Worm (Caenorhabditis elegans) whole organism, L4 larva: ENCODE measurements around the gene C45H4.21.
A peak's percentile ranks its signal among the peaks of the same experiment; 100 is the strongest.
"Not testable (repeated sequence)": the region's sequence is repeated elsewhere in the genome, so short reads cannot be mapped to it uniquely, and the experiment has no call there.

Experiments
- D1046.2 ChIP-seq: fragments of 200-800 bp; sonication (Bioruptor generic); IDR thresholded peaks from 2 replicates; pipeline ENCODE4 v1.3.6; 2022; ENCODE audit warnings: missing genetic modification characterization, missing compliant biosample characterization
- R02D3.7 ChIP-seq: fragments of 150-350 bp; sonication (generic microtip); optimal IDR thresholded peaks from 3 replicates; lab custom pipeline; 2014; ENCODE audit warnings: missing biosample characterization, missing genetic modification characterization
- Y105C5A.15 ChIP-seq: fragments of 200-800 bp; sonication (Bioruptor generic); IDR thresholded peaks from 2 replicates; pipeline ENCODE4 v1.3.6; 2022; ENCODE audit warnings: missing genetic modification characterization, missing compliant biosample characterization
- aha-1 ChIP-seq: fragments of 150-350 bp; peaks from one replicate; lab custom pipeline; 2014; ENCODE audit warnings: missing biosample characterization, missing genetic modification characterization
- aly-2 ChIP-seq: sonication (generic microtip); optimal IDR thresholded peaks from 2 replicates; lab custom pipeline; 2018; ENCODE audit warnings: missing biosample characterization, missing genetic modification characterization
- arid-1 ChIP-seq: fragments of 200-800 bp; sonication (Bioruptor generic); conservative IDR thresholded peaks from 2 replicates; pipeline ENCODE4 v1.3.6; 2022; ENCODE audit warnings: missing genetic modification reagents, missing genetic modification characterization, missing compliant biosample characterization
- ceh-82 ChIP-seq: sonication (generic microtip); optimal IDR thresholded peaks from 2 replicates; lab custom pipeline; 2017; ENCODE audit warnings: missing biosample characterization, missing genetic modification characterization
- cey-2 ChIP-seq: sonication (generic microtip); optimal IDR thresholded peaks from 3 replicates; lab custom pipeline; 2017; ENCODE audit warnings: missing genetic modification characterization, mild to moderate bottlenecking, missing compliant biosample characterization, antibody characterized with exemption, borderline replicate concordance; ENCODE audit not compliant: insufficient read depth
- daf-16 ChIP-seq, 3 experiments: sonication (generic microtip); optimal IDR thresholded peaks; 2 replicates each; lab custom pipeline; 2016 to 2017; ENCODE audit warnings: missing genetic modification characterization in 3 of 3, missing genetic modification reagents in 3 of 3, mild to moderate bottlenecking in 2 of 3, missing compliant biosample characterization in 2 of 3, missing biosample characterization in 1 of 3, moderate library complexity in 1 of 3
- dmd-6 ChIP-seq: fragments of 200-800 bp; sonication (Bioruptor generic); IDR thresholded peaks from 2 replicates; pipeline ENCODE4 v1.3.6; 2022; ENCODE audit warnings: missing genetic modification reagents, missing genetic modification characterization, missing compliant biosample characterization
- duxl-1 ChIP-seq: sonication (generic microtip); optimal IDR thresholded peaks from 2 replicates; lab custom pipeline; 2016; ENCODE audit warnings: mild to moderate bottlenecking, missing genetic modification characterization, moderate library complexity, missing compliant biosample characterization; ENCODE audit not compliant: poor library complexity
- egl-43 ChIP-seq: fragments of 200-800 bp; sonication (Bioruptor generic); IDR thresholded peaks from 2 replicates; pipeline ENCODE4 v1.3.6; 2022; ENCODE audit warnings: missing genetic modification reagents, missing genetic modification characterization, missing compliant biosample characterization
- hif-1 ChIP-seq, 2 experiments: sonication (generic microtip); optimal IDR thresholded peaks; 2 replicates each; lab custom pipeline; 2016 to 2017; ENCODE audit warnings: missing compliant biosample characterization in 2 of 2, missing genetic modification characterization in 2 of 2, missing genetic modification reagents in 2 of 2, missing genotype in 2 of 2, mild to moderate bottlenecking in 1 of 2
- hlh-11 ChIP-seq: fragments of 200-800 bp; sonication (Bioruptor generic); optimal IDR thresholded peaks from 2 replicates; lab custom pipeline; 2018; ENCODE audit warnings: mild to moderate bottlenecking, missing genetic modification characterization, missing compliant biosample characterization
- hlh-30 ChIP-seq: sonication (generic microtip); optimal IDR thresholded peaks from 2 replicates; lab custom pipeline; 2017; ENCODE audit warnings: antibody characterized with exemption, mild to moderate bottlenecking, missing genetic modification characterization, missing compliant biosample characterization; ENCODE audit not compliant: insufficient read depth
- hmg-1.1 ChIP-seq: fragments of 200-800 bp; sonication (Bioruptor generic); IDR thresholded peaks from 2 replicates; pipeline ENCODE4 v1.3.6; 2022; ENCODE audit warnings: missing genetic modification reagents, missing genetic modification characterization, missing compliant biosample characterization
- jun-1 ChIP-seq: fragments of 150-350 bp; optimal IDR thresholded peaks from 2 replicates; lab custom pipeline; 2014; ENCODE audit warnings: missing biosample characterization, missing genetic modification reagents, missing genetic modification characterization
- lin-1 ChIP-seq: fragments of 200-800 bp; sonication (Bioruptor generic); IDR thresholded peaks from 2 replicates; pipeline ENCODE4 v1.3.6; 2022; ENCODE audit warnings: missing genetic modification reagents, missing genetic modification characterization, missing compliant biosample characterization
- lin-13 ChIP-seq: fragments of 150-350 bp; optimal IDR thresholded peaks from 2 replicates; lab custom pipeline; 2014; ENCODE audit warnings: missing biosample characterization, missing genetic modification reagents, missing genetic modification characterization
- lin-29 ChIP-seq: fragments of 200-800 bp; sonication (Bioruptor generic); IDR thresholded peaks from 2 replicates; pipeline ENCODE4 v1.3.6; 2022; ENCODE audit warnings: missing genetic modification reagents, missing genetic modification characterization, missing compliant biosample characterization
- lir-3 ChIP-seq: sonication (generic microtip); optimal IDR thresholded peaks from 2 replicates; lab custom pipeline; 2016; ENCODE audit warnings: mild to moderate bottlenecking, missing genetic modification characterization, missing compliant biosample characterization
- nhr-102 ChIP-seq: sonication (generic microtip); optimal IDR thresholded peaks from 2 replicates; lab custom pipeline; 2016; ENCODE audit warnings: mild to moderate bottlenecking, missing genetic modification characterization, moderate library complexity, missing compliant biosample characterization
- nhr-11 ChIP-seq: fragments of 150-350 bp; optimal IDR thresholded peaks from 2 replicates; lab custom pipeline; 2014; ENCODE audit warnings: missing biosample characterization, missing genetic modification characterization
- nhr-28 ChIP-seq: fragments of 150-350 bp; optimal IDR thresholded peaks from 2 replicates; lab custom pipeline; 2014; ENCODE audit warnings: missing biosample characterization, missing genetic modification characterization
- nhr-48 ChIP-seq: sonication (generic microtip); optimal IDR thresholded peaks from 2 replicates; lab custom pipeline; 2016; ENCODE audit warnings: mild to moderate bottlenecking, missing genetic modification characterization, missing compliant biosample characterization
- nhr-76 ChIP-seq: fragments of 150-350 bp; optimal IDR thresholded peaks from 2 replicates; lab custom pipeline; 2014; ENCODE audit warnings: missing biosample characterization, missing genetic modification characterization
- rbr-2 ChIP-seq: sonication (generic microtip); optimal IDR thresholded peaks from 2 replicates; lab custom pipeline; 2016; ENCODE audit warnings: missing genotype, missing genetic modification characterization, missing compliant biosample characterization
- sdz-12 ChIP-seq: fragments of 200-800 bp; sonication (Bioruptor generic); optimal IDR thresholded peaks from 2 replicates; lab custom pipeline; 2018; ENCODE audit warnings: mild to moderate bottlenecking, missing genetic modification characterization, missing compliant biosample characterization
- unc-130 ChIP-seq: sonication (generic microtip); optimal IDR thresholded peaks from 2 replicates; lab custom pipeline; 2016; ENCODE audit warnings: missing genetic modification reagents, missing genetic modification characterization, missing compliant biosample characterization
- unc-62 ChIP-seq, 3 experiments: fragments of 150-350 bp in 1 of 3; sonication (generic microtip); optimal IDR thresholded peaks in 2 of 3; peaks in 1 of 3; 1 replicate in 1 of 3; 2 replicates in 2 of 3; lab custom pipeline; 2014 to 2017; ENCODE audit warnings: missing biosample characterization in 3 of 3, missing genetic modification characterization in 3 of 3, missing genetic modification reagents in 3 of 3, missing genotype in 1 of 3
- zfp-3 ChIP-seq: fragments of 200-800 bp; sonication (Bioruptor generic); conservative IDR thresholded peaks from 2 replicates; pipeline ENCODE4 v1.3.6; 2022; ENCODE audit warnings: missing genetic modification reagents, missing genetic modification characterization, missing compliant biosample characterization
- zip-11 ChIP-seq: fragments of 200-800 bp; sonication (Bioruptor generic); IDR thresholded peaks from 2 replicates; pipeline ENCODE4 v1.3.6; 2022; ENCODE audit warnings: missing genetic modification characterization, missing compliant biosample characterization
- zip-2 ChIP-seq: fragments of 150-350 bp; optimal IDR thresholded peaks from 2 replicates; lab custom pipeline; 2014; ENCODE audit warnings: missing biosample characterization, missing genetic modification characterization

The C45H4.21 gene

DNA sequence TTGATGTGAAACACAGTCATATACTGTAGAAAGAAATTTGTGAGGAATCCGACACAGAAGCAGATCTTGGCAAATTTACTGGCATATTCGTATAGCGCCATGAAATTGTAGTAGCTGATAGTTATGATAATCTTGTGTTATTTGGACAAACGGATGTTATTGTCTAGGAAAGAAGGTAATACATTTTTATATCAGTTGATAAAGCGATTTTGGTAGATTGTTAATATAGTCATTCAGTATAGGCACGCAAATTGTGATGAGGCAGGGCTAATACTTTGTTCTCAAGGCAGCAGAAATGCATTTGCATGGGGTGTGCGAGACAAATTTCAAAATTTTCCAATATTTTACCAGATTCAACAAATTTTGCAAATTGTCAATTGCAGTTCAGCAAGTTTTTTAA is 3.3 kb downstream of the C45H4.21 start, which contains the start of gene str-52:
Gene str-52, minus strand, starts transcription at position 101 of the 400 bp plus-strand sequence.
- no peak for TF ChIP-seq zip-2 (tag; lab: Kevin White, UChicago)
- no peak for TF ChIP-seq nhr-48 (tag; lab: Kevin White, UChicago)
- TF ChIP-seq nhr-102, result no peak
- no peak for TF ChIP-seq lir-3 (tag; lab: Kevin White, UChicago)
- TF ChIP-seq Y105C5A.15 (GFP tag; lab: Robert Waterston, UW), result no peak
- no peak for TF ChIP-seq lin-13 (GFP tag; lab: Kevin White, UChicago)
- TF ChIP-seq jun-1, result no peak
- TF ChIP-seq rbr-2 (tag; lab: Kevin White, UChicago), result no peak
- no peak for TF ChIP-seq D1046.2 (GFP tag; lab: Robert Waterston, UW)
- no peak for TF ChIP-seq hlh-11 (tag; lab: Kevin White, UChicago)
- no peak for TF ChIP-seq arid-1
- no peak for TF ChIP-seq sdz-12

DNA sequence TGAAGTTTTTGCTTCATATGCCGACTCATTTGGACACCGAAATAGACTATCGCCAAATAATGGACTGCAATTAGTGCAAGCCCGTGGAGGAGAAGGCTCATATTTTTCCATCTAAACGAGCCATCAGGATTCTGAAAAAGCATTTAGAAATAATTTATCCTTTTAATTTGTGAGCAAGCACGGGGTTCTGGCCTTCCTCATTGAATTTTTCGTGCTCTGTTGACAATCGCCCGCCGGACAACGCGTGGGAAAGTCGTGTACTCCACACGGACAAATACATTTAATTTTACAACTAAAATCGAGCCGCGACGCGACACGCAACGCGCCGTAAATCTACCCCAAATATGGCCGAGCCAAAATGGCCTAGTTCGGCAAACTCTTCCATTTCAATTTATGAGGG is 4.9 kb downstream of the C45H4.21 start, which contains the start of gene F22F7.12:
Gene F22F7.12, minus strand, starts transcription at position 101 of the 400 bp plus-strand sequence.
- not testable (repeated sequence) for TF ChIP-seq zfp-3 (GFP tag; lab: Robert Waterston, UW); aly-2 (tag; lab: Kevin White, UChicago); hif-1 (tag; optimal IDR thresholded peaks at IDR 0.05; lab: Kevin White, UChicago)

DNA sequence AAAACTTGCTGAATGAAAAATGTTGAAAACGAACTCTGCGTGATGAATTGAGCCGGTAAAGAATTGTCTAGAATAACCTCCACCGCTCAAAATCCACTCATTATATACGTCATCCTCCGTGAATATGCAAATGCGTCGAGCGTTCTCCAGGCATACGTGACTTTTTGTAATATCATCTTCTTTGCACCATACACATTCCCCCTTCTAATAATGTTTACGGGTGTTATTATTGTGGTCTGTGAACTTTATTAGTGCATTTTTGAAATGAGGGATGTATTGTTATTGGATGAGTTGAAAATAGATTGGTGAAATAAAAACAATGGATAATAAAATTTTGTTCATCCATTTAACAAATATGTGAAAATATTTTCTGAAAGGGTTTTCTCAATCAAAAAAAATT is 9.4 kb downstream of the C45H4.21 start, which contains the start of gene F22F7.7:
Gene F22F7.7, minus strand, starts transcription at position 125 of the 400 bp plus-strand sequence.
- TF ChIP-seq zip-11 (GFP tag; lab: Robert Waterston, UW), result no peak
- no peak for TF ChIP-seq egl-43 (GFP tag; lab: Robert Waterston, UW)
- TF ChIP-seq Y105C5A.15 (GFP tag; lab: Robert Waterston, UW), result no peak
- TF ChIP-seq lin-1, result no peak
- no peak for TF ChIP-seq jun-1
- peak in 1 of 2 experiments; percentile 69 for TF ChIP-seq hif-1 (tag; optimal IDR thresholded peaks at IDR 0.05; lab: Kevin White, UChicago)
- no peak for TF ChIP-seq hmg-1.1 (GFP tag; lab: Robert Waterston, UW)
- no peak for TF ChIP-seq zip-2 (tag; lab: Kevin White, UChicago)
- TF ChIP-seq duxl-1 (tag; lab: Kevin White, UChicago), result no peak
- no peak for TF ChIP-seq R02D3.7
- no peak for TF ChIP-seq unc-130 (GFP tag; lab: Kevin White, UChicago)
- no peak for TF ChIP-seq cey-2 (tag; lab: Kevin White, UChicago)
- peak; percentile 94 for TF ChIP-seq aha-1 (tag; lab: Kevin White, UChicago)

DNA sequence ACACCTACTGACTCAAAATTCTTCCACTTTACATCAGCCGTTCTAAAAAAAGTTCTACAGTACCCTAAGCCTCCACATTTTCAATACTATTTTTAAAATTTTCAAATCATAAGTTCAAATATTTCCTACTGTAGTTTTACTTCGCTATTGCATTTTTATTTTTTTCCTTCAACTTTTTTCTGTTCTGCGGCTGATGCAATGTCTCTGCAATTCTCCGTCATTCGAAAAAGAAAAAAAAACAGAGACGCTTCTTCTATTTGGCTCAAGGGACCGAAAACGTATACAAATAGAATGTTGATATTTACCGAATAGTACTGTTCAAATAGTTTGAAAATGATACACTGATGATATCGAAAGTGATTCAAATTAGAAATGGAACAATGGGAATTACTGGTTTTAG is 11.0 kb downstream of the C45H4.21 start:
- TF ChIP-seq lin-29 (no peak), unc-62 (GFP tag; optimal IDR thresholded peaks at IDR 0.05 in 1 of 2; lab: Kevin White, UChicago) (peak in 1 of 2 experiments; percentile 42), unc-62 (tag; optimal IDR thresholded peaks at IDR 0.05; lab: Kevin White, UChicago) (no peak), hlh-30 (tag; lab: Kevin White, UChicago) (no peak), nhr-76 (tag; lab: Kevin White, UChicago) (no peak), nhr-11 (tag; lab: Kevin White, UChicago) (peak; percentile 43), ceh-82 (tag; lab: Kevin White, UChicago) (no peak), nhr-28 (tag; lab: Kevin White, UChicago) (peak; percentile 12)

DNA sequence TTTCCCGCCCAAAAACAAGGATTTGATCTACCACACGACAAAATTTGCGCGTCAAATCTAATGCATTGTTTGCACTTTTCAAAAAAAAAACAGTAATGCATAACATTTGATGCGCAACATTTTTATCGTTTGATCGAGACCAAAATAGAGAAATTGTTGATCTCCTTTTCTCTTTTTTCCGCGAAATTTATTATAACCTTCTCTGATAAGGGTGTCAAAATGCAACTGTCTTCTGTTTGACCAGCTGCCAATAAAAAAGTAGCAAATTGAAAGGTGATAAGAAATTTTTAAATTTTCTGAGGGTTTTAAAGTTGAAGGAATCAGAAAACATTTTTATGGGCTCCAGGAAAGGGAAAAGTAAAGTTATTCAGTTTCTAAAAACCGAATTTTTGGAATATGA is 12.3 kb downstream of the C45H4.21 start:
- TF ChIP-seq daf-16 (GFP tag; optimal IDR thresholded peaks at IDR 0.05; lab: Kevin White, UChicago) (no peak), daf-16 (tag; optimal IDR thresholded peaks at IDR 0.05; lab: Kevin White, UChicago) (peak; percentile 37), zfp-3 (GFP tag; lab: Robert Waterston, UW) (no peak), dmd-6 (GFP tag; lab: Robert Waterston, UW) (peak; percentile 62)
- TF ChIP-seq, all 104 proteins: peak for 2
